Fruit fly (Drosophila melanogaster) whole organism, wandering third instar larva: ENCODE results near the gene CG10710.

Experiments used
- Abd-B ChIP-seq: fragments of >200 bp; optimal IDR thresholded peaks from 2 replicates; lab custom pipeline; 2017; ENCODE audit warnings: missing biosample characterization, missing genetic modification characterization
- CG32264 ChIP-seq: fragments of 200-800 bp; sonication (Bioruptor generic); optimal IDR thresholded peaks from 2 replicates; lab custom pipeline; 2016; ENCODE audit warnings: missing biosample characterization, missing genetic modification characterization
- CrebA ChIP-seq: fragments of 200-800 bp; sonication (Bioruptor generic); optimal IDR thresholded peaks from 2 replicates; lab custom pipeline; 2016; ENCODE audit warnings: missing biosample characterization, mild to moderate bottlenecking, missing genetic modification characterization, borderline replicate concordance
- Myc ChIP-seq: fragments of >200 bp; optimal IDR thresholded peaks from 2 replicates; lab custom pipeline; 2017
- Rel ChIP-seq, 2 experiments: fragments of 200-800 bp; sonication (Bioruptor generic) in 1 of 2; optimal IDR thresholded peaks; 2 replicates in 1 of 2; 3 replicates in 1 of 2; lab custom pipeline; 2016 to 2019; ENCODE audit warnings: mild to moderate bottlenecking in 2 of 2, missing biosample characterization in 2 of 2, missing genetic modification characterization in 2 of 2, moderate library complexity in 1 of 2
- dsf ChIP-seq: sonication (Bioruptor generic); optimal IDR thresholded peaks from 2 replicates; lab custom pipeline; 2016; ENCODE audit warnings: missing biosample characterization, missing genetic modification characterization, borderline replicate concordance
- fru ChIP-seq: fragments of 200-800 bp; sonication (Bioruptor generic); optimal IDR thresholded peaks from 3 replicates; lab custom pipeline; 2016; ENCODE audit warnings: missing biosample characterization, mild to moderate bottlenecking, missing genetic modification characterization
- lola ChIP-seq: fragments of >200 bp; optimal IDR thresholded peaks from 2 replicates; lab custom pipeline; 2017; ENCODE audit warnings: missing biosample characterization, missing genetic modification characterization
- pan ChIP-seq: fragments of >200 bp; optimal IDR thresholded peaks from 2 replicates; lab custom pipeline; 2017

dm6 chr3L:13477453-13478184, 41.8 kb downstream of the CG10710 start, which contains the start of gene stv:
- TF ChIP-seq CG32264 (no peak), Rel (GFP tag; optimal IDR thresholded peaks at IDR 0.05; lab: Kevin White, UChicago) (no peak), Rel (tag; optimal IDR thresholded peaks at IDR 0.05; lab: Kevin White, UChicago) (peak; percentile 66), Abd-B (GFP tag; lab: Kevin White, UChicago) (no peak), pan (lab: Kevin White, UChicago) (no peak), fru (GFP tag; lab: Kevin White, UChicago) (no peak), lola (GFP tag; lab: Kevin White, UChicago) (no peak), CrebA (GFP tag; lab: Kevin White, UChicago) (no peak), Myc (no peak), dsf (GFP tag; lab: Kevin White, UChicago) (no peak)
